Fruit fly (Drosophila melanogaster): ENCODE measurements around the gene onecut.

The onecut gene

DNA sequence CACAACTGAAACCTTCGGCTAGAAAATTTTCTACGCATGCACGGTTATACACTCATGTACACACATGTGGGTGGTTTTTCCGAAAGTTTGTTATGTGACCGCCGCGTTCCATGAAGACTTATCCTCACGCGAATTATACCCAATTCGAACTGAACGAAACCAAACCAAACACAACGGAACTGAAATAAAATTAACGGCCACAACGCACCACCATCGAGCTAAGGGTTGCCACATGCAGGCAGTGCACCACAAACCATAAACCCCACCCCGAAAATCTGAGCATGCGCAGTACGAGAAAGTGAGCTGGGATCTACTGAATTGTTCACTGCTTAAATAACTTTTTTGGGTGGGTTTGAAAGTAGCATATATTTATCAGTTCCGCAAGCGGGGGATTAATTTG lies at the start of gene onecut:
TSS of gene onecut (minus strand) at position 152 of the 400 bp plus-strand sequence.
- no peak for TF ChIP-seq CG17801 (GFP tag; optimal IDR thresholded peaks at IDR 0.05; ENCODE audit: partially characterized antibody)

DNA sequence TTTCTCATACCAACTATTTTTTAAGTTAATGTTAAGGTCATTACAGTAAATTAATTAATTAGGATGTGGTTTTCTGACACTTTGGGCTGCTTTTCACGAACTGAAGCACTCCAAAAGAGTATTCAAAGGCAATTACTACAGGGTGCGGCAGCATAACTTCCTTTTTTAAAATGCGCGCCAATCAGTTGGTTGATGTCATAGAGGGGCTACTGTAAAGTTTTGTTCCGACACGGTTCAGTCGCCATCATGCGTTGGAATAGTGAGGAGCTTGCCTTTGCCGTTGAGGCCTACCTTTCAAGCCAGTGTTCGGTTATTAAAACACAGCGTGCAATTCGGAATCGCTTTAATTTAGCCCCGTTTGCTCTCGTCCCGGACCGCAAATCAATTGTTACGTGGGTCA lies 39.9 kb upstream of the onecut start:
- no peak for TF ChIP-seq CG17801 (GFP tag; optimal IDR thresholded peaks at IDR 0.05; ENCODE audit: partially characterized antibody)

DNA sequence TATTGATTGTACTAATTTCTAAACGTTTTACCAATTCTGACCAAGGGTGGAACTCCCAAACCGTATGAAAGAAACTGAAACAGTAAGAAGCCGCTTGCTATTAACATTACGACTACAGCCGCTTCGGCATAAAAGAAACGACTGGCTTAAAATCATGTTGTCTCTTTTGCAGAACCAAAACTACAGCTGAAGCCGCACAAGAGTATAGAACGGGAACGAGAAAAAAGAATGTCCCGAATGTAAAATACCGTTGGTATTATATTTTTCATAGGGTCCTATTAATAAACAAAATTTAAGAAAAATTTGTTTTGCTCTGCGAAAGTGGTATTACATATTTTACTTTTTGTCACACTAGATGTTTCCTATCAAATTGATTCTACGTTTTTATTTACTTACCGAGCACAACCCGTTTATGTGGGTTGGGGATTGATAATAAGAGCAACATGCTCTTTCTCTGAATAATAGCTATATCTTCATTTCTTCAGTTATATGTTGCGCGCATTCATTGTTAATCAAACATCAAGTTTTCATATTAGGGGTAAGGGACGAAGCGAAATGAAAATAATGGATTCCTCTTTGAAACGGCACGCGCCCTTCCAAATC lies 39.1 kb upstream of the onecut start, which contains the start of gene Ekar:
TSS of gene Ekar (minus strand) at position 143 of the 603 bp plus-strand sequence.
- TF ChIP-seq CG17801 (GFP tag; optimal IDR thresholded peaks at IDR 0.05; ENCODE audit: partially characterized antibody), result no peak

dm6 chr4:629391-629790 lies 21.9 kb upstream of the onecut start, which contains the start of gene Gat:
TSS of gene Gat (plus strand) at chr4:629691.
- TF ChIP-seq CG17801 (GFP tag; optimal IDR thresholded peaks at IDR 0.05; ENCODE audit: partially characterized antibody), result no peak

- no peak for TF ChIP-seq CG17801 (GFP tag; optimal IDR thresholded peaks at IDR 0.05; ENCODE audit: partially characterized antibody)
Observed at dm6 chr4:625898-626644, 18.6 kb upstream of the onecut start, which contains the start of gene mav. TSS of gene mav (minus strand) at chr4:626031.

- TF ChIP-seq CG17801 (GFP tag; optimal IDR thresholded peaks at IDR 0.05; ENCODE audit: partially characterized antibody), result no peak
Observed at dm6 chr4:610398-611319, 3.2 kb upstream of the onecut start, which contains the start of gene Eph. TSS of gene Eph (plus strand) at chr4:610684.

DNA sequence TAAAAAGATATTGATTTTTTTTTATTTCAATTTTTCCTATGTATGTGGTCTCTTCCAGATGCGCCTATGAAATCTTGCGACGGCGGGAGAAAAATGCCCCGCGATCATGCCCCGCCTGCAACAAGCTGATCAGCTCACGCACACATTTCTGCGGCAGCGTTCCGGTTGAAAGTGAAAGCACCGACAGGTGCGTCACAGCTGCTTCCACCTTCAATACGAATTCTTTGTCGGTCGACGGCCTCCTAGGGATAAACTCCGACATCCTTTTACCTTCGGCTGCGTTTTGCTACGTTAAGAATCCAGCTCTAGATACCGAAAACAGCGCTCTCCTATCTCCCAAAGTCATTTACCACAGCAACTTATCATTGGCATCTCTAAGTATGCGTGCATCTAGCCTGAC lies 18.9 kb downstream of the onecut start:
- no peak for TF ChIP-seq CG17801 (GFP tag; optimal IDR thresholded peaks at IDR 0.05; ENCODE audit: partially characterized antibody)

dm6 chr4:582836-583235 lies 24.6 kb downstream of the onecut start, which contains the start of gene CG1909:
TSS of gene CG1909 (plus strand) at chr4:583108.
- no peak for TF ChIP-seq CG17801 (GFP tag; optimal IDR thresholded peaks at IDR 0.05; ENCODE audit: partially characterized antibody)

DNA sequence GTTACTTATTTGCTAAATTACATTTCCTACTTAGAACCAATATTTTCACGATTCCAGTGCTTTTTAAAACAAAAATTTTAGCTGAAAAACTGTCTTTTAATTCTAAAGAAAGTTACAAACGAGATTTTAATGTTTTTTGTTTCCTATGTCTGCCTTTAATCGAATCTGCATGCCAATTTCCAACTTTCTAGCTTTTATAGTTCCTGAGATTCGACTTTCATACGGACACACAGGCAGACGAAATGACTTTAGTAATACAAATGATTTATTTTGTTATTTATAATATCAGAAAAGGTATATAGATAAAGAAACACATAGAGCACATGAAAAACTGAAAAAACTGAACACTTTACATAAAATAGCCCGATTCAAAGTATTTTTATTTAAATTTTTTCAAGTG lies 31.0 kb downstream of the onecut start:
- TF ChIP-seq CG17801 (GFP tag; optimal IDR thresholded peaks at IDR 0.05; ENCODE audit: partially characterized antibody), result no peak

DNA sequence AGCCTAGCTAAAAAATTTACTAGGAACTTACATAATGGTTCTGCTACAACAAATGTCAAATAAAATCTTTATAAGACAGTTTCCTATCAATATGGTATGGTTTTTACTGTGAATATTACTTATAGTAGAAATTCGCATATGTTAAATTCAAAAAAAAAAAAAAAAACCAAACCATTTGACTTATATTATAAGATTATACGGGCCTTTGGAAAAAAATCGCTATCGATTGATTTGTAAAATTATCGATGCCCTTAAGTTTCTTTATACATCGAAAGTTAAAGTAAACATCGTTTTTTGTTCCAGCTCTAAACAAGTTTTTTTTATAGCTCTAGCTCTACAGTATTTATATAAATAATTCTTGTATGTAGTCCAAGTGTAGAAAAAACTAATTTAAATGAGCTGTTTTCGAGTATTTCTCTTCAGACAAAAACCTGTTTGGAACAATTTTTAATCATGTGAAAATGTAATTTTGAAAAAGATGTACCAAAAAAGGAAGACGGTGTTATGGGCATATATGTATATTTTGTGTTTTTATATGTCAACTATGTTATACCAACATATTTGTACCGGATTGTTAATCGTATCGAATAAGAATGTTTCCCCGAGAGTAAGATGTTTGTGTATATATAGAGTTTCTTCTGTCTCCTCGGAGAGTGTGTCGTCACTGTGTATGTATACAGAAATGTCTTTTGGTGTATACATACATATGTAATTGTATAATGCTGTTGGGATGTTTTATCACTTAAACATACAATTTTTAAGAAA lies 35.8 kb downstream of the onecut start, which contains the start of the genes ND-49 and Ephrin:
TSS of gene ND-49 (minus strand) at position 51 of the 765 bp plus-strand sequence.
TSS of gene Ephrin (plus strand) at position 252 of the 765 bp plus-strand sequence.
- TF ChIP-seq CG17801 (GFP tag; optimal IDR thresholded peaks at IDR 0.05; ENCODE audit: partially characterized antibody), result no peak

- no peak for TF ChIP-seq CG17801 (GFP tag; optimal IDR thresholded peaks at IDR 0.05; ENCODE audit: partially characterized antibody)
Observed at dm6 chr4:570404-571302, 36.8 kb downstream of the onecut start.

dm6 chr4:567285-567684 lies 40.2 kb downstream of the onecut start:
- no peak for TF ChIP-seq CG17801 (GFP tag; optimal IDR thresholded peaks at IDR 0.05; ENCODE audit: partially characterized antibody)

DNA sequence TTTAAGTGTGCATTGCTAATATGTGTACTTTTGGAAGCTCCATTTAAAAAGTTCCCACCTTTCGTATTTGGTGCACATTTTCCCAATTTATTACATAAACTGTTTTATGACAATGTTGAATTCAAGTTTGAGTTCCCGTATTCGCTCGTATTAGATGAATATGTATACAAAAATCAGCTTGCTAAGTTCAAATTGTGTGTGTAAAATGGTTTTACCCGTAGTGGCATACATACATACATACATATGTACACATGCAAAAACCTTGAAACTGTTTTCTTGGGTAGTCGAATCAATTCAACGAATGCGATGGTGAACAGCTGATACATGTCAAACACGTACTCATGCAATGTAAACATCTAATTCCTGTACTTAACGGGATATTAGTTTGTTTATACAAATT lies 49.0 kb downstream of the onecut start:
- TF ChIP-seq CG17801 (GFP tag; optimal IDR thresholded peaks at IDR 0.05; ENCODE audit: partially characterized antibody), result no peak
